Fruit fly (Drosophila melanogaster): Measurements from ENCODE around the gene CG46281.

dm6 chr3R:13057121-13057805 lies 27.2 kb upstream of the CG46281 start, which contains the start of gene sim:
- TF ChIP-seq CG3995 (GFP tag; optimal IDR thresholded peaks at IDR 0.05) (no peak), CG1233 (GFP tag; optimal IDR thresholded peaks at IDR 0.05) (no peak), CG8924 (tag; optimal IDR thresholded peaks at IDR 0.05) (no peak), CG16863 (GFP tag; optimal IDR thresholded peaks at IDR 0.05) (no peak), CG18011 (GFP tag; optimal IDR thresholded peaks at IDR 0.05) (no peak), NK7.1 (GFP tag; optimal IDR thresholded peaks at IDR 0.05) (no peak), Sry-δ (GFP tag; optimal IDR thresholded peaks at IDR 0.05) (no peak), CG31365 (tag; optimal IDR thresholded peaks at IDR 0.05) (no peak), Camta (GFP tag; optimal IDR thresholded peaks at IDR 0.05) (no peak), Ets97D (GFP tag; optimal IDR thresholded peaks at IDR 0.05) (no peak), CG32532 (GFP tag; IDR thresholded peaks at IDR 0.05) (no peak), CG17829 (tag; optimal IDR thresholded peaks at IDR 0.05) (no peak), kay (GFP tag; optimal IDR thresholded peaks at IDR 0.05) (no peak)

All from whole organism, embryonic.